Worm (Caenorhabditis elegans): ENCODE data around the gene coa-7.
A peak's percentile ranks its signal among the peaks of the same experiment; 100 is the strongest.

coa-7 gene

ce11 chrII:11636617-11637016 is 14.3 kb downstream of the coa-7 start:
- TF ChIP-seq ceh-16 (tag; optimal IDR thresholded peaks at IDR 0.05) (no peak), zag-1 (tag; optimal IDR thresholded peaks at IDR 0.05) (no peak), lsy-12 (tag; optimal IDR thresholded peaks at IDR 0.05) (peak; percentile 12), ztf-4 (tag; optimal IDR thresholded peaks at IDR 0.05) (no peak), elt-2 (tag; optimal IDR thresholded peaks at IDR 0.05) (peak; percentile 17), ama-1 (optimal IDR thresholded peaks at IDR 0.05) (peak; percentile 90), ceh-9 (tag; optimal IDR thresholded peaks at IDR 0.05) (no peak), nhr-43 (tag; optimal IDR thresholded peaks at IDR 0.05; ENCODE audit: poor library complexity, severe bottlenecking) (peak; percentile 59), nfya-1 (tag; optimal IDR thresholded peaks at IDR 0.05; ENCODE audit: insufficient read depth) (peak; percentile 6), unc-62 (GFP tag; optimal IDR thresholded peaks at IDR 0.05) (no peak)

ce11 chrII:11635745-11636161 is 15.2 kb downstream of the coa-7 start:
- TF ChIP-seq tbx-2 (tag; optimal IDR thresholded peaks at IDR 0.05) (peak; percentile 61), nfya-1 (tag; optimal IDR thresholded peaks at IDR 0.05; ENCODE audit: insufficient read depth) (peak; percentile 85), zag-1 (tag; optimal IDR thresholded peaks at IDR 0.05) (no peak), ama-1 (optimal IDR thresholded peaks at IDR 0.05) (peak; percentile 97), pha-4 (tag; optimal IDR thresholded peaks at IDR 0.05) (peak; percentile 98), R02D3.7 (tag; optimal IDR thresholded peaks at IDR 0.05) (peak; percentile 71), egl-27 (tag; optimal IDR thresholded peaks at IDR 0.05) (peak; percentile 88), skn-1 (tag; optimal IDR thresholded peaks at IDR 0.05) (no peak), nhr-43 (tag; optimal IDR thresholded peaks at IDR 0.05; ENCODE audit: poor library complexity, severe bottlenecking) (peak; percentile 76), elt-1 (tag; optimal IDR thresholded peaks at IDR 0.05) (peak; percentile 35), nhr-76 (tag; optimal IDR thresholded peaks at IDR 0.05) (no peak), nhr-11 (tag; optimal IDR thresholded peaks at IDR 0.05) (peak; percentile 88), elt-3 (tag; optimal IDR thresholded peaks at IDR 0.05) (peak in 1 of 3 experiments; percentile 88), hmg-11 (tag; optimal IDR thresholded peaks at IDR 0.05) (peak; percentile 20), lsy-12 (tag; optimal IDR thresholded peaks at IDR 0.05) (peak; percentile 80), nhr-23 (tag; optimal IDR thresholded peaks at IDR 0.05) (peak; percentile 92), nhr-28 (tag; optimal IDR thresholded peaks at IDR 0.05) (no peak), nhr-77 (tag; optimal IDR thresholded peaks at IDR 0.05) (peak; percentile 65), unc-62 (GFP tag; optimal IDR thresholded peaks at IDR 0.05) (peak; percentile 83), nhr-25 (tag; optimal IDR thresholded peaks at IDR 0.05) (peak; percentile 98), ceh-28 (tag; optimal IDR thresholded peaks at IDR 0.05) (peak; percentile 91), elt-2 (tag; optimal IDR thresholded peaks at IDR 0.05) (peak; percentile 38), jun-1 (tag; optimal IDR thresholded peaks at IDR 0.05) (peak; percentile 92), unc-39 (tag; optimal IDR thresholded peaks at IDR 0.05) (peak; percentile 41), nhr-67 (tag; optimal IDR thresholded peaks at IDR 0.05) (no peak), lin-39 (tag; optimal IDR thresholded peaks at IDR 0.05) (peak; percentile 78), ceh-82 (tag; optimal IDR thresholded peaks at IDR 0.05) (peak; percentile 56), fos-1 (tag; optimal IDR thresholded peaks at IDR 0.05) (peak; percentile 76), pqm-1 (tag; optimal IDR thresholded peaks at IDR 0.05) (peak; percentile 85), nhr-237 (tag; optimal IDR thresholded peaks at IDR 0.05) (no peak), lin-15B (tag; optimal IDR thresholded peaks at IDR 0.05) (peak; percentile 43), mml-1 (tag; optimal IDR thresholded peaks at IDR 0.05) (no peak)

ce11 chrII:11634681-11635527 is 16.0 kb downstream of the coa-7 start:
- TF ChIP-seq R02D3.7 (tag; optimal IDR thresholded peaks at IDR 0.05): peak; percentile 54
- no peak for TF ChIP-seq nhr-76 (tag; optimal IDR thresholded peaks at IDR 0.05)
- TF ChIP-seq zag-1 (tag; optimal IDR thresholded peaks at IDR 0.05): peak; percentile 35
- TF ChIP-seq snpc-4 (tag; optimal IDR thresholded peaks at IDR 0.05): peak; percentile 46
- peak; percentile 49 for TF ChIP-seq skn-1 (tag; optimal IDR thresholded peaks at IDR 0.05)
- TF ChIP-seq ztf-4 (tag; optimal IDR thresholded peaks at IDR 0.05): peak; percentile 2
- TF ChIP-seq egl-5 (tag; optimal IDR thresholded peaks at IDR 0.05): no peak
- peak; percentile 55 for TF ChIP-seq pqm-1 (tag; optimal IDR thresholded peaks at IDR 0.05)
- peak; percentile 19 for TF ChIP-seq fkh-2 (tag; optimal IDR thresholded peaks at IDR 0.05)
- TF ChIP-seq eor-1 (tag; optimal IDR thresholded peaks at IDR 0.05): no peak
- TF ChIP-seq nhr-11 (tag; optimal IDR thresholded peaks at IDR 0.05): peak; percentile 81
- TF ChIP-seq mdl-1 (tag; optimal IDR thresholded peaks at IDR 0.05): no peak
- no peak for TF ChIP-seq ceh-9 (tag; optimal IDR thresholded peaks at IDR 0.05)
- TF ChIP-seq egl-27 (tag; optimal IDR thresholded peaks at IDR 0.05): peak; percentile 40
- TF ChIP-seq elt-3 (tag; optimal IDR thresholded peaks at IDR 0.05): peak in 1 of 3 experiments; percentile 25
- peak; percentile 79 for TF ChIP-seq nhr-23 (tag; optimal IDR thresholded peaks at IDR 0.05)
- TF ChIP-seq nhr-237 (tag; optimal IDR thresholded peaks at IDR 0.05): no peak
- no peak for TF ChIP-seq nhr-28 (tag; optimal IDR thresholded peaks at IDR 0.05)
- TF ChIP-seq ceh-16 (tag; optimal IDR thresholded peaks at IDR 0.05): no peak
- TF ChIP-seq hmg-11 (tag; optimal IDR thresholded peaks at IDR 0.05): peak; percentile 87
- TF ChIP-seq nhr-67 (tag; optimal IDR thresholded peaks at IDR 0.05): no peak
- TF ChIP-seq nhr-77 (tag; optimal IDR thresholded peaks at IDR 0.05): no peak
- TF ChIP-seq sea-2 (GFP tag; optimal IDR thresholded peaks at IDR 0.05): peak; percentile 96
- no peak for TF ChIP-seq fkh-10 (GFP tag; optimal IDR thresholded peaks at IDR 0.05)
- peak; percentile 72 for TF ChIP-seq nhr-25 (tag; optimal IDR thresholded peaks at IDR 0.05)
- TF ChIP-seq nfya-1 (tag; optimal IDR thresholded peaks at IDR 0.05; ENCODE audit: insufficient read depth): peak; percentile 89
- TF ChIP-seq elt-1 (tag; optimal IDR thresholded peaks at IDR 0.05): no peak
- no peak for TF ChIP-seq ZK546.5 (tag; optimal IDR thresholded peaks at IDR 0.05)
- TF ChIP-seq lin-15B (tag; optimal IDR thresholded peaks at IDR 0.05): peak; percentile 72
- no peak for TF ChIP-seq unc-39 (tag; optimal IDR thresholded peaks at IDR 0.05)
- no peak for TF ChIP-seq aly-2 (tag; optimal IDR thresholded peaks at IDR 0.05)
- TF ChIP-seq ceh-28 (tag; optimal IDR thresholded peaks at IDR 0.05): peak; percentile 87
